Worm (Caenorhabditis elegans) whole organism, early embryonic: ENCODE data around the gene rps-21.
A peak's percentile ranks its signal among the peaks of the same experiment; 100 is the strongest.

Experiments used
- aly-1 ChIP-seq: sonication (generic microtip); optimal IDR thresholded peaks from 2 replicates; lab custom pipeline; 2016; ENCODE audit warnings: missing genetic modification characterization, missing compliant biosample characterization
- ama-1 ChIP-seq: fragments of 150-350 bp; optimal IDR thresholded peaks from 2 replicates; lab custom pipeline; 2014
- ceh-13 ChIP-seq: fragments of 200-800 bp; sonication (Bioruptor generic); optimal IDR thresholded peaks from 2 replicates; lab custom pipeline; 2018; ENCODE audit warnings: mild to moderate bottlenecking, missing genetic modification characterization, missing compliant biosample characterization
- ets-7 ChIP-seq: sonication (generic microtip); optimal IDR thresholded peaks from 2 replicates; lab custom pipeline; 2016; ENCODE audit warnings: missing genotype, missing genetic modification characterization, missing compliant biosample characterization
- scrt-1 ChIP-seq: fragments of 200-800 bp; sonication (Bioruptor generic); IDR thresholded peaks from 2 replicates; pipeline ENCODE4 v1.3.6; 2022; ENCODE audit warnings: missing genetic modification characterization, missing compliant biosample characterization
- sea-1 ChIP-seq: fragments of 200-800 bp; sonication (Bioruptor generic); conservative IDR thresholded peaks from 2 replicates; pipeline ENCODE4 v1.3.6; 2022; ENCODE audit warnings: missing genetic modification characterization, missing compliant biosample characterization

DNA sequence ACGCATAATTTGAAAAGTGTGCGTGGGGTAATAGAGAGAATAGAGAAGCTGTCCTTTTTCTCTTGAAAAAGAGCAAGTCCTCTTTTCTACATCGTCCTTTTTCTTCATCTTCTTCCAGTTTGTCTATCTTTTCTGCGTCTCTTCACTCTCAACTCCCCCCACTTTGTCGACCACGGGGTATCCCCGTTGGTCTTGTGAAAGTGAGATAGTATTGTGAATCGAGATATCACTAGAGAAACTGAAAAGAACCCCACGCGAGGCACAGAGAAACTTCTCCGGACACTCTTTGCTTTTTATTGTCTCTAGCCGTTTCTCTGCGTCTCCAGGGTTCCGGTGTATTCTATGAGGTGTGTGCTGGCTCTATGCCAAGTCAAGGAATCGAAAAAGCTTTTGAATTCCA, 33.8 kb downstream of the rps-21 start:
- no peak for TF ChIP-seq ets-7
- no peak for TF ChIP-seq ceh-13 (GFP tag; lab: Kevin White, UChicago)
- no peak for TF ChIP-seq ama-1
- no peak for TF ChIP-seq scrt-1 (GFP tag; lab: Robert Waterston, UW)
- no peak for TF ChIP-seq aly-1 (tag; lab: Kevin White, UChicago)
- 0 out of 2 replicates have a peak, but pooled peaks have one; percentile 28 for TF ChIP-seq sea-1
